Worm (Caenorhabditis elegans) whole organism, L4 larva: ENCODE results near the gene ttr-47.

Source experiments
- R02D3.7 ChIP-seq: fragments of 150-350 bp; sonication (generic microtip); optimal IDR thresholded peaks from 3 replicates; lab custom pipeline; 2014; ENCODE audit warnings: missing biosample characterization, missing genetic modification characterization
- T20F7.1 ChIP-seq: fragments of 200-800 bp; sonication (Bioruptor generic); optimal IDR thresholded peaks from 2 replicates; lab custom pipeline; 2018; ENCODE audit warnings: mild to moderate bottlenecking, missing genetic modification characterization, missing compliant biosample characterization
- Y105C5A.15 ChIP-seq: fragments of 200-800 bp; sonication (Bioruptor generic); IDR thresholded peaks from 2 replicates; pipeline ENCODE4 v1.3.6; 2022; ENCODE audit warnings: missing genetic modification characterization, missing compliant biosample characterization
- Y75B8A.6 ChIP-seq: fragments of 200-800 bp; sonication (Bioruptor generic); IDR thresholded peaks from 2 replicates; pipeline ENCODE4 v1.3.6; 2022; ENCODE audit warnings: missing genetic modification reagents, missing genetic modification characterization, missing compliant biosample characterization
- ZK337.2 ChIP-seq: fragments of 200-800 bp; sonication (Bioruptor generic); IDR thresholded peaks from 2 replicates; pipeline ENCODE4 v1.3.6; 2022; ENCODE audit warnings: missing genetic modification reagents, missing genetic modification characterization, missing compliant biosample characterization
- arid-1 ChIP-seq: fragments of 200-800 bp; sonication (Bioruptor generic); conservative IDR thresholded peaks from 2 replicates; pipeline ENCODE4 v1.3.6; 2022; ENCODE audit warnings: missing genetic modification reagents, missing genetic modification characterization, missing compliant biosample characterization
- attf-4 ChIP-seq: sonication (generic microtip); optimal IDR thresholded peaks from 3 replicates; lab custom pipeline; 2017; ENCODE audit warnings: missing biosample characterization, missing genetic modification characterization
- ceh-28 ChIP-seq: fragments of 150-350 bp; optimal IDR thresholded peaks from 2 replicates; lab custom pipeline; 2014; ENCODE audit warnings: missing biosample characterization, missing genetic modification reagents, missing genetic modification characterization
- cey-2 ChIP-seq: sonication (generic microtip); optimal IDR thresholded peaks from 3 replicates; lab custom pipeline; 2017; ENCODE audit warnings: missing genetic modification characterization, mild to moderate bottlenecking, missing compliant biosample characterization, antibody characterized with exemption, borderline replicate concordance; ENCODE audit not compliant: insufficient read depth
- daf-12 ChIP-seq: fragments of 150-350 bp; optimal IDR thresholded peaks from 2 replicates; lab custom pipeline; 2014; ENCODE audit warnings: missing biosample characterization, missing genetic modification reagents, missing genetic modification characterization
- daf-16 ChIP-seq, 3 experiments: sonication (generic microtip); optimal IDR thresholded peaks; 2 replicates each; lab custom pipeline; 2016 to 2017; ENCODE audit warnings: missing genetic modification characterization in 3 of 3, missing genetic modification reagents in 3 of 3, mild to moderate bottlenecking in 2 of 3, missing compliant biosample characterization in 2 of 3, missing biosample characterization in 1 of 3, moderate library complexity in 1 of 3
- dmd-6 ChIP-seq: fragments of 200-800 bp; sonication (Bioruptor generic); IDR thresholded peaks from 2 replicates; pipeline ENCODE4 v1.3.6; 2022; ENCODE audit warnings: missing genetic modification reagents, missing genetic modification characterization, missing compliant biosample characterization
- dmd-9 ChIP-seq: fragments of 200-800 bp; sonication (Bioruptor generic); IDR thresholded peaks from 2 replicates; pipeline ENCODE4 v1.3.6; 2022; ENCODE audit warnings: missing genetic modification reagents, missing genetic modification characterization, missing compliant biosample characterization
- duxl-1 ChIP-seq: sonication (generic microtip); optimal IDR thresholded peaks from 2 replicates; lab custom pipeline; 2016; ENCODE audit warnings: mild to moderate bottlenecking, missing genetic modification characterization, moderate library complexity, missing compliant biosample characterization; ENCODE audit not compliant: poor library complexity
- dve-1 ChIP-seq: sonication (generic microtip); optimal IDR thresholded peaks from 2 replicates; lab custom pipeline; 2017; ENCODE audit warnings: antibody characterized with exemption, mild to moderate bottlenecking, missing genetic modification characterization, missing compliant biosample characterization; ENCODE audit not compliant: insufficient read depth
- egl-43 ChIP-seq: fragments of 200-800 bp; sonication (Bioruptor generic); IDR thresholded peaks from 2 replicates; pipeline ENCODE4 v1.3.6; 2022; ENCODE audit warnings: missing genetic modification reagents, missing genetic modification characterization, missing compliant biosample characterization
- hlh-11 ChIP-seq: fragments of 200-800 bp; sonication (Bioruptor generic); optimal IDR thresholded peaks from 2 replicates; lab custom pipeline; 2018; ENCODE audit warnings: mild to moderate bottlenecking, missing genetic modification characterization, missing compliant biosample characterization
- hlh-30 ChIP-seq: sonication (generic microtip); optimal IDR thresholded peaks from 2 replicates; lab custom pipeline; 2017; ENCODE audit warnings: antibody characterized with exemption, mild to moderate bottlenecking, missing genetic modification characterization, missing compliant biosample characterization; ENCODE audit not compliant: insufficient read depth
- lin-1 ChIP-seq: fragments of 200-800 bp; sonication (Bioruptor generic); IDR thresholded peaks from 2 replicates; pipeline ENCODE4 v1.3.6; 2022; ENCODE audit warnings: missing genetic modification reagents, missing genetic modification characterization, missing compliant biosample characterization
- lin-13 ChIP-seq: fragments of 150-350 bp; optimal IDR thresholded peaks from 2 replicates; lab custom pipeline; 2014; ENCODE audit warnings: missing biosample characterization, missing genetic modification reagents, missing genetic modification characterization
- mdl-1 ChIP-seq, 2 experiments: fragments of 150-350 bp in 1 of 2; sonication (generic microtip) in 1 of 2; optimal IDR thresholded peaks; 2 replicates each; lab custom pipeline; 2014 to 2017; ENCODE audit warnings: missing biosample characterization in 2 of 2, missing genetic modification characterization in 2 of 2
- mdt-29 ChIP-seq: fragments of 200-800 bp; sonication (Bioruptor generic); IDR thresholded peaks from 2 replicates; pipeline ENCODE4 v1.3.6; 2022; ENCODE audit warnings: missing genetic modification reagents, missing genetic modification characterization, missing compliant biosample characterization
- mxl-3 ChIP-seq: fragments of 200-800 bp; sonication (Bioruptor generic); optimal IDR thresholded peaks from 2 replicates; lab custom pipeline; 2018; ENCODE audit warnings: mild to moderate bottlenecking, missing genetic modification characterization, missing compliant biosample characterization
- nhr-10 ChIP-seq: fragments of 150-350 bp; optimal IDR thresholded peaks from 2 replicates; lab custom pipeline; 2014; ENCODE audit warnings: missing biosample characterization, missing genetic modification characterization
- nhr-102 ChIP-seq: sonication (generic microtip); optimal IDR thresholded peaks from 2 replicates; lab custom pipeline; 2016; ENCODE audit warnings: mild to moderate bottlenecking, missing genetic modification characterization, moderate library complexity, missing compliant biosample characterization
- nhr-25 ChIP-seq: sonication (generic microtip); optimal IDR thresholded peaks from 2 replicates; lab custom pipeline; 2017; ENCODE audit warnings: missing genetic modification characterization, mild to moderate bottlenecking, missing compliant biosample characterization, antibody characterized with exemption, moderate library complexity, borderline replicate concordance; ENCODE audit not compliant: insufficient read depth
- nhr-28 ChIP-seq: fragments of 150-350 bp; optimal IDR thresholded peaks from 2 replicates; lab custom pipeline; 2014; ENCODE audit warnings: missing biosample characterization, missing genetic modification characterization
- nhr-77 ChIP-seq: fragments of 150-350 bp; optimal IDR thresholded peaks from 2 replicates; lab custom pipeline; 2014; ENCODE audit warnings: missing biosample characterization, missing genetic modification characterization
- pha-4 ChIP-seq, 2 experiments: fragments of 150-350 bp in 1 of 2; fragments of 200-800 bp in 1 of 2; sonication (Bioruptor generic) in 1 of 2; IDR thresholded peaks in 1 of 2; optimal IDR thresholded peaks in 1 of 2; 2 replicates each; pipeline versions ENCODE4 v1.3.6 to Lab custom; 2014 to 2022; ENCODE audit warnings: missing genetic modification characterization in 2 of 2, missing genetic modification reagents in 2 of 2, missing biosample characterization in 1 of 2, missing compliant biosample characterization in 1 of 2
- php-3 ChIP-seq: fragments of 200-800 bp; sonication (Bioruptor generic); IDR thresholded peaks from 2 replicates; pipeline ENCODE4 v1.3.6; 2022; ENCODE audit warnings: missing genetic modification reagents, missing genetic modification characterization, missing compliant biosample characterization
- pqm-1 ChIP-seq: sonication (generic microtip); optimal IDR thresholded peaks from 2 replicates; lab custom pipeline; 2017; ENCODE audit warnings: missing biosample characterization, missing genetic modification characterization
- set-16 ChIP-seq: fragments of 200-800 bp; sonication (Bioruptor generic); IDR thresholded peaks from 2 replicates; pipeline ENCODE4 v1.3.6; 2022; ENCODE audit warnings: missing genetic modification reagents, missing genetic modification characterization, missing compliant biosample characterization
- skn-1 ChIP-seq: fragments of 150-350 bp; optimal IDR thresholded peaks from 2 replicates; lab custom pipeline; 2014; ENCODE audit warnings: missing biosample characterization, missing genetic modification characterization
- spr-1 ChIP-seq: sonication (generic microtip); optimal IDR thresholded peaks from 2 replicates; lab custom pipeline; 2016; ENCODE audit warnings: mild to moderate bottlenecking, missing genetic modification characterization, missing compliant biosample characterization
- tra-1 ChIP-seq: fragments of 200-800 bp; sonication (Bioruptor generic); IDR thresholded peaks from 2 replicates; pipeline ENCODE4 v1.3.6; 2022; ENCODE audit warnings: missing genetic modification reagents, missing genetic modification characterization, missing compliant biosample characterization
- unc-62 ChIP-seq, 3 experiments: fragments of 150-350 bp in 1 of 3; sonication (generic microtip); optimal IDR thresholded peaks in 2 of 3; peaks in 1 of 3; 1 replicate in 1 of 3; 2 replicates in 2 of 3; lab custom pipeline; 2014 to 2017; ENCODE audit warnings: missing biosample characterization in 3 of 3, missing genetic modification characterization in 3 of 3, missing genetic modification reagents in 3 of 3, missing genotype in 1 of 3
- zfp-3 ChIP-seq: fragments of 200-800 bp; sonication (Bioruptor generic); conservative IDR thresholded peaks from 2 replicates; pipeline ENCODE4 v1.3.6; 2022; ENCODE audit warnings: missing genetic modification reagents, missing genetic modification characterization, missing compliant biosample characterization
- ztf-11 ChIP-seq: fragments of 150-350 bp; optimal IDR thresholded peaks from 2 replicates; lab custom pipeline; 2014; ENCODE audit warnings: missing biosample characterization, missing genetic modification characterization
- ztf-7 ChIP-seq: fragments of 150-350 bp; optimal IDR thresholded peaks from 2 replicates; lab custom pipeline; 2014; ENCODE audit warnings: missing biosample characterization, missing genetic modification characterization

Gene ttr-47

ce11 chrV:8948365-8948764 is 25.5 kb downstream of the ttr-47 start:
- TF ChIP-seq ceh-28 (tag; lab: Kevin White, UChicago) (no peak), hlh-30 (peak; percentile 14), php-3 (GFP tag; lab: Robert Waterston, UW) (peak; percentile 59), dmd-6 (0 out of 2 replicates have a peak, but pooled peaks have one; percentile 15), nhr-28 (tag; lab: Kevin White, UChicago) (peak; percentile 17), daf-12 (tag; lab: Kevin White, UChicago) (no peak), pqm-1 (peak; percentile 35), attf-4 (tag; lab: Kevin White, UChicago) (no peak)

- TF ChIP-seq hlh-11 (tag; lab: Kevin White, UChicago): peak; percentile 80
- TF ChIP-seq spr-1 (tag; lab: Kevin White, UChicago): no peak
- no peak for TF ChIP-seq duxl-1 (tag; lab: Kevin White, UChicago)
- TF ChIP-seq lin-1 (GFP tag; lab: Robert Waterston, UW): peak; percentile 72; the same call in 1 of the 2 replicates
- TF ChIP-seq ZK337.2: no peak
- peak; percentile 43 for TF ChIP-seq nhr-28 (tag; lab: Kevin White, UChicago)
- peak; percentile 72 for TF ChIP-seq dve-1 (tag; lab: Kevin White, UChicago)
- peak; percentile 76 for TF ChIP-seq hlh-30
- no peak for TF ChIP-seq skn-1 (tag; lab: Kevin White, UChicago)
- TF ChIP-seq mdt-29 (GFP tag; lab: Robert Waterston, UW): no peak
- TF ChIP-seq T20F7.1 (GFP tag; lab: Kevin White, UChicago): no peak
- TF ChIP-seq cey-2 (tag; lab: Kevin White, UChicago): no peak
- TF ChIP-seq nhr-102 (tag; lab: Kevin White, UChicago): peak; percentile 6
- TF ChIP-seq egl-43 (GFP tag; lab: Robert Waterston, UW): no peak
- TF ChIP-seq unc-62 (GFP tag; optimal IDR thresholded peaks at IDR 0.05 in 1 of 2; lab: Kevin White, UChicago): peak in 1 of 2 experiments; percentile 63
- TF ChIP-seq unc-62 (tag; optimal IDR thresholded peaks at IDR 0.05; lab: Kevin White, UChicago): no peak
- no peak for TF ChIP-seq zfp-3
- no peak for TF ChIP-seq lin-13 (GFP tag; lab: Kevin White, UChicago)
- TF ChIP-seq nhr-77: no peak
- TF ChIP-seq mxl-3 (GFP tag; lab: Kevin White, UChicago): peak; percentile 34
- TF ChIP-seq dmd-6: peak; percentile 82
- TF ChIP-seq php-3 (GFP tag; lab: Robert Waterston, UW): peak; percentile 75
- 0 out of 2 replicates have a peak, but pooled peaks have one; percentile 52 for TF ChIP-seq tra-1
- no peak for TF ChIP-seq ceh-28 (tag; lab: Kevin White, UChicago)
- TF ChIP-seq R02D3.7: no peak
- no peak for TF ChIP-seq ztf-7 (tag; lab: Kevin White, UChicago)
- TF ChIP-seq mdl-1 (tag; optimal IDR thresholded peaks at IDR 0.05; lab: Kevin White, UChicago): peak in 1 of 2 experiments; percentile 30
- no peak for TF ChIP-seq ztf-11 (tag; lab: Kevin White, UChicago)
- no peak for TF ChIP-seq set-16 (GFP tag; lab: Robert Waterston, UW)
- no peak for TF ChIP-seq dmd-9
- no peak for TF ChIP-seq nhr-25
- TF ChIP-seq daf-16 (GFP tag; optimal IDR thresholded peaks at IDR 0.05; lab: Kevin White, UChicago): no peak
- TF ChIP-seq daf-16 (tag; optimal IDR thresholded peaks at IDR 0.05; lab: Kevin White, UChicago): peak; percentile 68
- TF ChIP-seq Y105C5A.15 (GFP tag; lab: Robert Waterston, UW): no peak
- no peak for TF ChIP-seq nhr-10 (tag; lab: Kevin White, UChicago)
- TF ChIP-seq Y75B8A.6 (GFP tag; lab: Robert Waterston, UW): no peak
- no peak for TF ChIP-seq pha-4 (GFP tag; IDR thresholded peaks at IDR 0.05; lab: Robert Waterston, UW)
- TF ChIP-seq pha-4 (tag; optimal IDR thresholded peaks at IDR 0.05; lab: Kevin White, UChicago): no peak
- no peak for TF ChIP-seq arid-1
These were observed 26.1 kb downstream of the ttr-47 start for ce11 chrV:8948996-8949395.
